Fruit fly (Drosophila melanogaster) whole organism, wandering third instar larva: ENCODE data around the gene me31B.
A peak's percentile ranks its signal among the peaks of the same experiment; 100 is the strongest.

Experiments used
- Abd-B ChIP-seq: fragments of >200 bp; optimal IDR thresholded peaks from 2 replicates; lab custom pipeline; 2017; ENCODE audit warnings: missing biosample characterization, missing genetic modification characterization
- Dfd ChIP-seq: fragments of >200 bp; optimal IDR thresholded peaks from 2 replicates; lab custom pipeline; 2017; ENCODE audit warnings: missing biosample characterization, missing genetic modification characterization
- br ChIP-seq: fragments of 200-800 bp; sonication (Bioruptor generic); optimal IDR thresholded peaks from 2 replicates; lab custom pipeline; 2016; ENCODE audit warnings: missing biosample characterization, missing genetic modification characterization
- dmrt93B ChIP-seq: fragments of 200-800 bp; sonication (Bioruptor generic); optimal IDR thresholded peaks from 2 replicates; lab custom pipeline; 2018; ENCODE audit warnings: missing biosample characterization, mild to moderate bottlenecking, missing genetic modification characterization
- dsf ChIP-seq: sonication (Bioruptor generic); optimal IDR thresholded peaks from 2 replicates; lab custom pipeline; 2016; ENCODE audit warnings: missing biosample characterization, missing genetic modification characterization, borderline replicate concordance
- ey ChIP-seq: fragments of 200-800 bp; sonication (Bioruptor generic); optimal IDR thresholded peaks from 2 replicates; lab custom pipeline; 2016; ENCODE audit warnings: missing biosample characterization, missing genetic modification characterization
- fru ChIP-seq: fragments of 200-800 bp; sonication (Bioruptor generic); optimal IDR thresholded peaks from 3 replicates; lab custom pipeline; 2016; ENCODE audit warnings: missing biosample characterization, mild to moderate bottlenecking, missing genetic modification characterization
- pan ChIP-seq: fragments of >200 bp; optimal IDR thresholded peaks from 2 replicates; lab custom pipeline; 2017
- psq ChIP-seq: fragments of 200-800 bp; sonication (Bioruptor generic); optimal IDR thresholded peaks from 3 replicates; lab custom pipeline; 2017; ENCODE audit warnings: missing biosample characterization, mild to moderate bottlenecking, missing genetic modification characterization, moderate library complexity
- rgr ChIP-seq: fragments of 200-800 bp; sonication (Bioruptor generic); optimal IDR thresholded peaks from 3 replicates; lab custom pipeline; 2016; ENCODE audit warnings: missing biosample characterization, mild to moderate bottlenecking, missing genetic modification characterization

DNA sequence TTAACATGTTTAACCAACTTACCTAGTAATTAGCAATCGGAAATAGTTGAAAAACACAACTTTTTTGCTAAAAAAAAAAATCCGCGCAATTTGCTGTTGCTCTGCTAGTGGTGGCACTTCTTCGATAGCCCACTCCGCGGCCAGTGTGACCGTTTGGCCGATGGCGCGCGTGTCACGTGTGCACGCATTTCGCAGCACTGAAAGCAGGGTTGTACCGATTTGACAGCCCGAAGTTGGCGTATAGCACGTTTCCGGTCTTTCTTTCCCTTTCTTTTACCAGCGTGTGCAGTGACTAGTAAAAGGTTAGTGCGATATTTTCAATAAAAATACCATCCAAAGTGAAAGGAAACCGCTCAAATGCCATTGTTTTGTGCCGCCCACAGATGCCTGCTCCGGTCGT lies 38.3 kb upstream of the me31B start, which contains the start of the genes Ripalpha and RpL7:
- peak; percentile 88 for TF ChIP-seq dsf (GFP tag; lab: Kevin White, UChicago)
- peak; percentile 99 for TF ChIP-seq dmrt93B (GFP tag; lab: Kevin White, UChicago)
- TF ChIP-seq psq (GFP tag; lab: Kevin White, UChicago) = peak; percentile 85
- peak; percentile 99 for TF ChIP-seq rgr (GFP tag; lab: Kevin White, UChicago)
- TF ChIP-seq pan (lab: Kevin White, UChicago) = no peak
- TF ChIP-seq Abd-B (GFP tag; lab: Kevin White, UChicago) = no peak
- peak; percentile 89 for TF ChIP-seq ey (GFP tag; lab: Kevin White, UChicago)
- TF ChIP-seq br (GFP tag; lab: Kevin White, UChicago) = peak; percentile 98
- no peak for TF ChIP-seq Dfd (GFP tag; lab: Kevin White, UChicago)
- peak; percentile 86 for TF ChIP-seq fru
